Fruit fly (Drosophila melanogaster): Measurements from ENCODE around the gene plh.

The plh gene

dm6 chr3R:5010981-5011617, at the start of gene plh:
plh (minus strand) TSS chr3R:5011031.
- TF ChIP-seq pan (optimal IDR thresholded peaks at IDR 0.05) (no peak), Dll (optimal IDR thresholded peaks at IDR 0.05) (no peak), CG8478 (optimal IDR thresholded peaks at IDR 0.05) (no peak), psq (optimal IDR thresholded peaks at IDR 0.05) (no peak), EcR (GFP tag; optimal IDR thresholded peaks at IDR 0.05) (no peak), usp (GFP tag; optimal IDR thresholded peaks at IDR 0.05) (no peak)

- no peak for TF ChIP-seq usp (GFP tag; optimal IDR thresholded peaks at IDR 0.05)
- TF ChIP-seq EcR (GFP tag; optimal IDR thresholded peaks at IDR 0.05): no peak
- TF ChIP-seq psq (optimal IDR thresholded peaks at IDR 0.05): no peak
- no peak for TF ChIP-seq pan (optimal IDR thresholded peaks at IDR 0.05)
- TF ChIP-seq Dll (optimal IDR thresholded peaks at IDR 0.05): no peak
- TF ChIP-seq CG8478 (optimal IDR thresholded peaks at IDR 0.05): no peak
Observed at dm6 chr3R:5060281-5060668, 49.4 kb upstream of the plh start.

dm6 chr3R:5059320-5059719, 48.5 kb upstream of the plh start:
- TF ChIP-seq pan (optimal IDR thresholded peaks at IDR 0.05) (no peak), psq (optimal IDR thresholded peaks at IDR 0.05) (no peak), EcR (GFP tag; optimal IDR thresholded peaks at IDR 0.05) (no peak), Dll (optimal IDR thresholded peaks at IDR 0.05) (no peak), usp (GFP tag; optimal IDR thresholded peaks at IDR 0.05) (no peak), CG8478 (optimal IDR thresholded peaks at IDR 0.05) (no peak)

- TF ChIP-seq CG8478 (optimal IDR thresholded peaks at IDR 0.05) (no peak), psq (optimal IDR thresholded peaks at IDR 0.05) (no peak), pan (optimal IDR thresholded peaks at IDR 0.05) (no peak), usp (GFP tag; optimal IDR thresholded peaks at IDR 0.05) (no peak), Dll (optimal IDR thresholded peaks at IDR 0.05) (no peak), EcR (GFP tag; optimal IDR thresholded peaks at IDR 0.05) (no peak)
Observed at dm6 chr3R:5058328-5058866, 47.6 kb upstream of the plh start.

- TF ChIP-seq pan (optimal IDR thresholded peaks at IDR 0.05) (no peak), EcR (GFP tag; optimal IDR thresholded peaks at IDR 0.05) (no peak), CG8478 (optimal IDR thresholded peaks at IDR 0.05) (no peak), psq (optimal IDR thresholded peaks at IDR 0.05) (no peak), Dll (optimal IDR thresholded peaks at IDR 0.05) (no peak), usp (GFP tag; optimal IDR thresholded peaks at IDR 0.05) (no peak)
Observed at dm6 chr3R:5057273-5057672, 46.4 kb upstream of the plh start.

dm6 chr3R:5056010-5056409, 45.2 kb upstream of the plh start:
- TF ChIP-seq Dll (optimal IDR thresholded peaks at IDR 0.05) (no peak), psq (optimal IDR thresholded peaks at IDR 0.05) (no peak), pan (optimal IDR thresholded peaks at IDR 0.05) (no peak), usp (GFP tag; optimal IDR thresholded peaks at IDR 0.05) (no peak)

- no peak for TF ChIP-seq CG8478 (optimal IDR thresholded peaks at IDR 0.05)
- TF ChIP-seq pan (optimal IDR thresholded peaks at IDR 0.05): no peak
Observed at dm6 chr3R:5055424-5055981, 44.7 kb upstream of the plh start.

- TF ChIP-seq psq (optimal IDR thresholded peaks at IDR 0.05) (no peak), Dll (optimal IDR thresholded peaks at IDR 0.05) (no peak), pan (optimal IDR thresholded peaks at IDR 0.05) (no peak), CG8478 (optimal IDR thresholded peaks at IDR 0.05) (no peak), EcR (GFP tag; optimal IDR thresholded peaks at IDR 0.05) (no peak)
Observed at dm6 chr3R:5054747-5055146, 43.9 kb upstream of the plh start.

dm6 chr3R:5053611-5054133, 42.8 kb upstream of the plh start:
- TF ChIP-seq pan (optimal IDR thresholded peaks at IDR 0.05): no peak
- no peak for TF ChIP-seq Dll (optimal IDR thresholded peaks at IDR 0.05)
- TF ChIP-seq EcR (GFP tag; optimal IDR thresholded peaks at IDR 0.05): no peak
- no peak for TF ChIP-seq usp (GFP tag; optimal IDR thresholded peaks at IDR 0.05)
- no peak for TF ChIP-seq CG8478 (optimal IDR thresholded peaks at IDR 0.05)
- no peak for TF ChIP-seq psq (optimal IDR thresholded peaks at IDR 0.05)

dm6 chr3R:5052876-5053275, 42.0 kb upstream of the plh start:
- TF ChIP-seq CG8478 (optimal IDR thresholded peaks at IDR 0.05): no peak
- no peak for TF ChIP-seq pan (optimal IDR thresholded peaks at IDR 0.05)
- no peak for TF ChIP-seq psq (optimal IDR thresholded peaks at IDR 0.05)
- no peak for TF ChIP-seq EcR (GFP tag; optimal IDR thresholded peaks at IDR 0.05)
- no peak for TF ChIP-seq Dll (optimal IDR thresholded peaks at IDR 0.05)
- TF ChIP-seq usp (GFP tag; optimal IDR thresholded peaks at IDR 0.05): no peak

dm6 chr3R:5045104-5045503, 34.3 kb upstream of the plh start:
- no peak for TF ChIP-seq Dll (optimal IDR thresholded peaks at IDR 0.05)
- no peak for TF ChIP-seq EcR (GFP tag; optimal IDR thresholded peaks at IDR 0.05)
- TF ChIP-seq usp (GFP tag; optimal IDR thresholded peaks at IDR 0.05): no peak
- TF ChIP-seq CG8478 (optimal IDR thresholded peaks at IDR 0.05): no peak
- no peak for TF ChIP-seq pan (optimal IDR thresholded peaks at IDR 0.05)
- TF ChIP-seq psq (optimal IDR thresholded peaks at IDR 0.05): no peak

- no peak for TF ChIP-seq EcR (GFP tag; optimal IDR thresholded peaks at IDR 0.05)
- TF ChIP-seq psq (optimal IDR thresholded peaks at IDR 0.05): no peak
- no peak for TF ChIP-seq pan (optimal IDR thresholded peaks at IDR 0.05)
- TF ChIP-seq usp (GFP tag; optimal IDR thresholded peaks at IDR 0.05): no peak
- TF ChIP-seq CG8478 (optimal IDR thresholded peaks at IDR 0.05): no peak
- no peak for TF ChIP-seq Dll (optimal IDR thresholded peaks at IDR 0.05)
Observed at dm6 chr3R:5043966-5044365, 33.1 kb upstream of the plh start.

Measured in whole organism.